Worm (Caenorhabditis elegans): ENCODE results near the gene eelo-2.

eelo-2 gene

ce11 chrIV:17276705-17277458 is 27.0 kb downstream of the eelo-2 start, which contains the start of gene clec-196:
Gene clec-196 (plus strand): TSS chrIV:17276956.
- TF ChIP-seq blmp-1 (tag; optimal IDR thresholded peaks at IDR 0.05; ENCODE audit: insufficient read depth): no peak
- TF ChIP-seq ztf-11 (tag; optimal IDR thresholded peaks at IDR 0.05): no peak
- TF ChIP-seq lin-11 (tag; optimal IDR thresholded peaks at IDR 0.05): no peak
- no peak for TF ChIP-seq nhr-237 (tag; optimal IDR thresholded peaks at IDR 0.05)
- TF ChIP-seq lsy-2 (tag; optimal IDR thresholded peaks at IDR 0.05): peak in 1 of 2 experiments; percentile 42
- no peak for TF ChIP-seq unc-55 (GFP tag; optimal IDR thresholded peaks at IDR 0.05)
- peak; percentile 22 for TF ChIP-seq C34F6.9 (tag; optimal IDR thresholded peaks at IDR 0.05)

ce11 chrIV:17277459-17278173 is 27.7 kb downstream of the eelo-2 start:
- TF ChIP-seq unc-55 (GFP tag; optimal IDR thresholded peaks at IDR 0.05) (peak; percentile 11), nhr-23 (tag; optimal IDR thresholded peaks at IDR 0.05) (no peak), nhr-129 (tag; optimal IDR thresholded peaks at IDR 0.05) (peak; percentile 32)

DNA sequence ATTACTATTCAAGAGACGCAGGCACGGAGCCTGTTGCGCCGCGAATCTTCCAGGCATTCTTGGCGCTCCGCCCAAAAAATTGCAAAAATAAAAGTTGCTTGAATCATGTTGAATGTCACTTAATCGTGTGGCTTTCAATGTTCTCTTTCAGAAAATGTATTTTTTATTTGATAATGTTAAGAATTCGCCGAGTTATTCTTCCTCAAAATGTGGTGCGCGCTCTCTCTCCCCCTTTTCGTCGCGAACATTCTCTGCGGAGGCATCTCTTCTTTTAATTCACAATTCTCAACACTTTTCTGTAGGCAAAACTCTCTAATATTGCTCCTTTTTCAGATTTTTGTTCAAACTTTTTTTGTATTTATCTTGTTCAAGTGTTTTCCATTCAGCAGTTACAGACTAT is 28.4 kb downstream of the eelo-2 start:
- peak; percentile 43 for TF ChIP-seq lin-39 (tag; optimal IDR thresholded peaks at IDR 0.05)
- no peak for TF ChIP-seq mbf-1 (tag; optimal IDR thresholded peaks at IDR 0.05)
- peak; percentile 83 for TF ChIP-seq nhr-10 (tag; optimal IDR thresholded peaks at IDR 0.05)
- TF ChIP-seq egl-27 (tag; optimal IDR thresholded peaks at IDR 0.05): peak; percentile 95
- peak; percentile 95 for TF ChIP-seq crh-2 (tag; optimal IDR thresholded peaks at IDR 0.05)
- TF ChIP-seq fos-1 (tag; optimal IDR thresholded peaks at IDR 0.05): peak; percentile 92
- peak; percentile 62 for TF ChIP-seq R02D3.7 (tag; optimal IDR thresholded peaks at IDR 0.05)
- TF ChIP-seq C34F6.9 (tag; optimal IDR thresholded peaks at IDR 0.05): peak; percentile 97
- TF ChIP-seq mdl-1 (tag; optimal IDR thresholded peaks at IDR 0.05): peak in 1 of 2 experiments; percentile 76
- TF ChIP-seq nhr-129 (tag; optimal IDR thresholded peaks at IDR 0.05): peak; percentile 96
- TF ChIP-seq Y55F3AM.14 (GFP tag; optimal IDR thresholded peaks at IDR 0.05): peak; percentile 98
- peak; percentile 38 for TF ChIP-seq unc-62 (GFP tag; optimal IDR thresholded peaks at IDR 0.05)
- TF ChIP-seq unc-39 (tag; optimal IDR thresholded peaks at IDR 0.05): no peak
- TF ChIP-seq dmd-4 (tag; optimal IDR thresholded peaks at IDR 0.05): no peak
- TF ChIP-seq mab-5 (tag; optimal IDR thresholded peaks at IDR 0.05): peak; percentile 90
- TF ChIP-seq elt-1 (tag; optimal IDR thresholded peaks at IDR 0.05): no peak
- TF ChIP-seq zag-1 (tag; optimal IDR thresholded peaks at IDR 0.05): peak; percentile 96
- TF ChIP-seq F13H6.1 (tag; optimal IDR thresholded peaks at IDR 0.05): peak; percentile 97
- TF ChIP-seq nhr-77 (tag; optimal IDR thresholded peaks at IDR 0.05): peak; percentile 71
- no peak for TF ChIP-seq alr-1 (tag; optimal IDR thresholded peaks at IDR 0.05)
- no peak for TF ChIP-seq peb-1 (tag; optimal IDR thresholded peaks at IDR 0.05)
- TF ChIP-seq snpc-4 (tag; optimal IDR thresholded peaks at IDR 0.05): peak; percentile 65
- peak; percentile 89; the same call in 1 of the 2 replicates for TF ChIP-seq ztf-1 (GFP tag; conservative IDR thresholded peaks at IDR 0.05)
- TF ChIP-seq elt-3 (tag; optimal IDR thresholded peaks at IDR 0.05): no peak
- peak; percentile 95 for TF ChIP-seq lin-13 (GFP tag; optimal IDR thresholded peaks at IDR 0.05)
- peak; percentile 97 for TF ChIP-seq nhr-25 (tag; optimal IDR thresholded peaks at IDR 0.05)
- TF ChIP-seq ZK546.5 (tag; optimal IDR thresholded peaks at IDR 0.05): peak; percentile 75
- TF ChIP-seq unc-55 (GFP tag; optimal IDR thresholded peaks at IDR 0.05): peak; percentile 98
- peak; percentile 92 to 95 for TF ChIP-seq lsy-2 (tag; optimal IDR thresholded peaks at IDR 0.05)
- peak; percentile 78 for TF ChIP-seq nhr-237 (tag; optimal IDR thresholded peaks at IDR 0.05)
- peak; percentile 93 for TF ChIP-seq nhr-6 (tag; optimal IDR thresholded peaks at IDR 0.05)
- TF ChIP-seq ztf-4 (tag; optimal IDR thresholded peaks at IDR 0.05): peak; percentile 95
- peak; percentile 82 for TF ChIP-seq ceh-82 (tag; optimal IDR thresholded peaks at IDR 0.05)
- no peak for TF ChIP-seq nhr-23 (tag; optimal IDR thresholded peaks at IDR 0.05)
- peak; percentile 86 for TF ChIP-seq gmeb-1 (tag; optimal IDR thresholded peaks at IDR 0.05)
- TF ChIP-seq sma-3 (GFP tag; optimal IDR thresholded peaks at IDR 0.05): peak; percentile 99
- TF ChIP-seq sma-9 (GFP tag; optimal IDR thresholded peaks at IDR 0.05): peak; percentile 87
- TF ChIP-seq sma-9 (tag; optimal IDR thresholded peaks at IDR 0.05): no peak
- TF ChIP-seq nhr-11 (tag; optimal IDR thresholded peaks at IDR 0.05): peak; percentile 72
- TF ChIP-seq blmp-1 (tag; optimal IDR thresholded peaks at IDR 0.05; ENCODE audit: insufficient read depth): peak; percentile 82
- TF ChIP-seq ceh-16 (tag; optimal IDR thresholded peaks at IDR 0.05): peak; percentile 26
- no peak for TF ChIP-seq aly-2 (tag; optimal IDR thresholded peaks at IDR 0.05)
- TF ChIP-seq sem-4 (tag; optimal IDR thresholded peaks at IDR 0.05): peak; percentile 97
- peak; percentile 43 for TF ChIP-seq skn-1 (tag; optimal IDR thresholded peaks at IDR 0.05)
- no peak for TF ChIP-seq nhr-12 (tag; optimal IDR thresholded peaks at IDR 0.05)

Data from whole organism, L2 larva.